Worm (Caenorhabditis elegans): ENCODE measurements around the gene Y39B6A.34.

- peak; percentile 87 for TF ChIP-seq T22C8.4 (GFP tag; IDR thresholded peaks at IDR 0.05)
- no peak for TF ChIP-seq ref-1 (GFP tag; conservative IDR thresholded peaks at IDR 0.05)
- TF ChIP-seq med-1 (GFP tag; optimal IDR thresholded peaks at IDR 0.05; ENCODE audit: insufficient read depth): no peak
Observed at ce11 chrV:18993535-18993990, 7.3 kb upstream of the Y39B6A.34 start, which contains the start of gene gtf-2F2.
